Fruit fly (Drosophila melanogaster): ENCODE results near the gene CG32816.

Gene CG32816

DNA sequence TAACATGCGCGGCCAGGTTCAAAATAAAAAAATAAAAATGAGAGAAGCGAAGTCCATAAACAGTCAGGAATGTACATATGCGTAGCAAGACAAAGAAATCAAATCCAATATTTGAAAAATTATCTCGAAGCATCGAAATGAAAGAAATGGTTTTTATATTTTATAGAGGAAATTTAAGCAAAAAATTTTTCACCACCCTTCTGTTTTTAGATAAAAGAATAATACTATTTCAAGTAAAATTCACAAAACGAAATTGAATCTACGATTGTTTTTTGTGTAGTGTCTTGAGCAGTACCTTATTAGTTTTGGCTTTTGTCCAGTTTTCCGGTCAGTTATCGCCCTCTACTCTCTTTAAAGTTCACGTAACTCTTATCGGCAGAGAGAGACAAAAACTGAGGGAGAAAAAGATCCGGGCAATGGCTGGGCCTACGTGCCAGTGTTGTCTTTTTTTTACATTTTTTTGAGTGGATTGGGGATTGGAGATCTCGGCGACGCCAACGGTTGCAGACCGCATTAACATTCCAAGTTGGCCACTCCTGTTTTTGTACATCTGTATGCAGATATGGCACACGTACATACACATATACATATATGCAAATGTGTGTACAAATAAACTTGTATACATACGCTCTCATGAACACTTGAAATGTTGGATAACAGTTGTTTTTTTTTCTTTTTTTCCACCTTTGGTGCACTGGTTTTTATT is 130.5 kb downstream of the CG32816 start (continued):
- TF ChIP-seq esn (GFP tag; optimal IDR thresholded peaks at IDR 0.05) (peak; percentile 31), ss (GFP tag; optimal IDR thresholded peaks at IDR 0.05) (peak in 1 of 2 experiments; percentile 12), dsx (GFP tag; optimal IDR thresholded peaks at IDR 0.05; ENCODE audit: poor library complexity, severe bottlenecking) (no peak), CG32006 (GFP tag; optimal IDR thresholded peaks at IDR 0.05) (peak; percentile 38), Hr38 (GFP tag; optimal IDR thresholded peaks at IDR 0.05) (no peak), CG11294 (GFP tag; IDR thresholded peaks at IDR 0.05) (no peak), CG9139 (GFP tag; optimal IDR thresholded peaks at IDR 0.05) (no peak), Eip75B (GFP tag; optimal IDR thresholded peaks at IDR 0.05) (peak; percentile 54), fd59A (GFP tag; optimal IDR thresholded peaks at IDR 0.05) (no peak), Ets21C (GFP tag; optimal IDR thresholded peaks at IDR 0.05) (peak; percentile 8), CG6163 (GFP tag; IDR thresholded peaks at IDR 0.05) (peak; percentile 59; the same call in 2 of the 3 replicates), Eip78C (GFP tag) (peak; percentile 86), CG3919 (GFP tag; optimal IDR thresholded peaks at IDR 0.05) (peak; percentile 66), CG6808 (GFP tag; optimal IDR thresholded peaks at IDR 0.05) (no peak), acj6 (GFP tag; optimal IDR thresholded peaks at IDR 0.05) (peak; percentile 47), fkh (GFP tag; optimal IDR thresholded peaks at IDR 0.05) (no peak), Eip93F (GFP tag; optimal IDR thresholded peaks at IDR 0.05) (no peak), pdm3 (GFP tag; optimal IDR thresholded peaks at IDR 0.05) (peak; percentile 53), salr (GFP tag; optimal IDR thresholded peaks at IDR 0.05) (no peak), Ets96B (tag; optimal IDR thresholded peaks at IDR 0.05) (peak; percentile 3), cyc (GFP tag; optimal IDR thresholded peaks at IDR 0.05) (peak; percentile 18), dac (GFP tag; optimal IDR thresholded peaks at IDR 0.05) (no peak)

DNA sequence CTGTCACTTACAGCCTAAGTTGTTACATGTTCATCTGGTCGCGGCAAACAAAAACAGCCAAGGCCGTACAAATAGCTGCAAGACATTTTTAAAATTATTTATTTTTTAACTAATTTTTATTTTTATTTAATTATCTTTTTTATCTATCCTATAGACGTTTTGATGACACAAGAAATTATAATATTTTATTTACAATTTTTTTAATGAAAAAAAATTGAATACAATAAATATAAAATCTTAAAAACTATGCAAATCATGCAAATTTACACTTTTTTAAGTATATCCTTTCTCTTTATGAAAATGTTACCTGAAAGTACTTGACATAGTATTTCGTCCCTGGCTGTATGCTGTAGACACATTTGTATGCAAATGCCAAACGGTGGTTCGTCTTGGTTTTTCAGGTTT is 132.4 kb downstream of the CG32816 start:
- TF ChIP-seq CG7368 (GFP tag; optimal IDR thresholded peaks at IDR 0.05) (peak; percentile 33), spab (GFP tag; optimal IDR thresholded peaks at IDR 0.05) (peak; percentile 13), CG9139 (GFP tag; optimal IDR thresholded peaks at IDR 0.05) (peak; percentile 42), Ets96B (tag; optimal IDR thresholded peaks at IDR 0.05) (peak; percentile 63), CG15336 (GFP tag; IDR thresholded peaks at IDR 0.05) (peak; percentile 91), ss (GFP tag; optimal IDR thresholded peaks at IDR 0.05) (peak; percentile 52 to 68), Sox14 (GFP tag; optimal IDR thresholded peaks at IDR 0.05) (no peak), net (GFP tag; optimal IDR thresholded peaks at IDR 0.05) (peak; percentile 32), CG16779 (tag; optimal IDR thresholded peaks at IDR 0.05) (peak; percentile 39), Lpt (GFP tag; optimal IDR thresholded peaks at IDR 0.05) (peak; percentile 39), OdsH (GFP tag; optimal IDR thresholded peaks at IDR 0.05) (peak; percentile 49), CG6276 (GFP tag; optimal IDR thresholded peaks at IDR 0.05) (peak; percentile 79), Ets21C (GFP tag; optimal IDR thresholded peaks at IDR 0.05) (no peak), acj6 (GFP tag; optimal IDR thresholded peaks at IDR 0.05) (peak; percentile 55), esn (GFP tag; optimal IDR thresholded peaks at IDR 0.05) (peak; percentile 17), dsx (GFP tag; optimal IDR thresholded peaks at IDR 0.05; ENCODE audit: poor library complexity, severe bottlenecking) (peak; percentile 64), CG34406 (GFP tag; optimal IDR thresholded peaks at IDR 0.05) (peak; percentile 68), CG3919 (GFP tag; optimal IDR thresholded peaks at IDR 0.05) (peak; percentile 49), CG11762 (GFP tag; optimal IDR thresholded peaks at IDR 0.05; ENCODE audit: insufficient read depth) (peak; percentile 52), Eip93F (GFP tag; optimal IDR thresholded peaks at IDR 0.05) (no peak), Eip78C (GFP tag) (peak; percentile 82), Sox102F (GFP tag; optimal IDR thresholded peaks at IDR 0.05) (no peak), CG8632 (GFP tag; optimal IDR thresholded peaks at IDR 0.05) (peak; percentile 68), CG6854 (GFP tag; optimal IDR thresholded peaks at IDR 0.05) (no peak), CG10631 (GFP tag; optimal IDR thresholded peaks at IDR 0.05) (peak; percentile 66), Hr4 (GFP tag; optimal IDR thresholded peaks at IDR 0.05) (peak; percentile 55), CG10669 (GFP tag; optimal IDR thresholded peaks at IDR 0.05) (peak; percentile 24), CG8119 (GFP tag; IDR thresholded peaks at IDR 0.05) (peak; percentile 88), CG4318 (GFP tag; optimal IDR thresholded peaks at IDR 0.05) (peak; percentile 41), Met (GFP tag; optimal IDR thresholded peaks at IDR 0.05) (no peak), Hr39 (GFP tag; optimal IDR thresholded peaks at IDR 0.05) (no peak), CG6808 (GFP tag; optimal IDR thresholded peaks at IDR 0.05) (peak; percentile 48), Hr38 (GFP tag; optimal IDR thresholded peaks at IDR 0.05) (no peak), achi (GFP tag; optimal IDR thresholded peaks at IDR 0.05) (peak; percentile 66), vri (GFP tag; optimal IDR thresholded peaks at IDR 0.05) (no peak), CG6163 (GFP tag; IDR thresholded peaks at IDR 0.05) (no peak), salr (GFP tag; optimal IDR thresholded peaks at IDR 0.05) (peak in 1 of 2 experiments; percentile 71), CG6792 (GFP tag; optimal IDR thresholded peaks at IDR 0.05) (peak; percentile 30)

Measured in whole organism, prepupa.